Fruit fly (Drosophila melanogaster) whole organism, embryonic: ENCODE measurements around the gene CG3841.

ENCODE experiments used
- BtbVII ChIP-seq: fragments of 200-800 bp; sonication (Bioruptor generic); optimal IDR thresholded peaks from 3 replicates; lab custom pipeline; 2017; ENCODE audit warnings: missing biosample characterization, mild to moderate bottlenecking, missing genetic modification characterization
- CG10209 ChIP-seq: fragments of 200-800 bp; sonication (Bioruptor generic); optimal IDR thresholded peaks from 3 replicates; lab custom pipeline; 2017; ENCODE audit warnings: missing biosample characterization, mild to moderate bottlenecking, missing genetic modification characterization, missing genetic modification reagents
- CG1024 ChIP-seq: fragments of 200-800 bp; sonication (Bioruptor generic); IDR thresholded peaks from 2 replicates; pipeline ENCODE4 v1.3.6; 2022; ENCODE audit warnings: missing biosample characterization, missing genetic modification characterization
- CG10321 ChIP-seq: fragments of 200-800 bp; sonication (Bioruptor generic); IDR thresholded peaks from 2 replicates; pipeline ENCODE4 v1.3.6; 2022; ENCODE audit warnings: missing biosample characterization, missing genetic modification characterization
- CG11085 ChIP-seq: fragments of 200-800 bp; sonication (Bioruptor generic); IDR thresholded peaks from 2 replicates; pipeline ENCODE4 v1.3.6; 2022; ENCODE audit warnings: missing biosample characterization, missing genetic modification characterization
- CG11247 ChIP-seq: fragments of 200-800 bp; sonication (Bioruptor generic); IDR thresholded peaks from 2 replicates; pipeline ENCODE4 v1.3.6; 2022; ENCODE audit warnings: missing biosample characterization, missing genetic modification characterization
- CG11456 ChIP-seq: fragments of 200-800 bp; sonication (Bioruptor generic); IDR thresholded peaks from 3 replicates; pipeline ENCODE4 v1.3.6; 2022; ENCODE audit warnings: missing biosample characterization, missing genetic modification characterization
- CG12104 ChIP-seq: fragments of 200-800 bp; sonication (Bioruptor generic); optimal IDR thresholded peaks from 3 replicates; lab custom pipeline; 2016; ENCODE audit warnings: missing biosample characterization, missing genetic modification characterization
- CG17328 ChIP-seq: fragments of 200-800 bp; sonication (Bioruptor generic); IDR thresholded peaks from 2 replicates; pipeline ENCODE4 v1.3.6; 2022; ENCODE audit warnings: missing biosample characterization, missing genetic modification characterization
- CG4424 ChIP-seq: fragments of 200-800 bp; sonication (Bioruptor generic); optimal IDR thresholded peaks from 3 replicates; lab custom pipeline; 2016; ENCODE audit warnings: missing biosample characterization, missing genetic modification characterization
- CG4730 ChIP-seq: fragments of 200-800 bp; sonication (Bioruptor generic); IDR thresholded peaks from 2 replicates; pipeline ENCODE4 v1.3.6; 2022; ENCODE audit warnings: missing biosample characterization, missing genetic modification characterization
- CG6765 ChIP-seq: fragments of 200-800 bp; sonication (Bioruptor generic); optimal IDR thresholded peaks from 3 replicates; lab custom pipeline; 2017; ENCODE audit warnings: missing biosample characterization, mild to moderate bottlenecking, missing genetic modification characterization
- CG7271 ChIP-seq: fragments of 200-800 bp; sonication (Bioruptor generic); optimal IDR thresholded peaks from 2 replicates; lab custom pipeline; 2018; ENCODE audit warnings: missing biosample characterization, mild to moderate bottlenecking, missing genetic modification characterization, moderate library complexity
- CG8281 ChIP-seq: fragments of 200-800 bp; sonication (Bioruptor generic); optimal IDR thresholded peaks from 2 replicates; lab custom pipeline; 2018; ENCODE audit warnings: missing biosample characterization, mild to moderate bottlenecking, missing genetic modification characterization, moderate library complexity
- CG8290 ChIP-seq, 3 experiments: fragments of 200-800 bp; sonication (Bioruptor generic); optimal IDR thresholded peaks; 2 replicates each; lab custom pipeline; 2016 to 2019; ENCODE audit warnings: missing biosample characterization in 3 of 3, missing genetic modification characterization in 3 of 3, mild to moderate bottlenecking in 2 of 3, moderate library complexity in 1 of 3
- CG9727 ChIP-seq: fragments of 200-800 bp; sonication (Bioruptor generic); optimal IDR thresholded peaks from 3 replicates; lab custom pipeline; 2017; ENCODE audit warnings: missing biosample characterization, mild to moderate bottlenecking, missing genetic modification characterization
- Elba2 ChIP-seq: fragments of 200-800 bp; sonication (Bioruptor generic); optimal IDR thresholded peaks from 3 replicates; lab custom pipeline; 2016; ENCODE audit warnings: missing biosample characterization, missing genetic modification characterization
- Hr39 ChIP-seq: fragments of >200 bp; optimal IDR thresholded peaks from 2 replicates; lab custom pipeline; 2017
- Lpt ChIP-seq: fragments of >200 bp; optimal IDR thresholded peaks from 2 replicates; lab custom pipeline; 2018; ENCODE audit warnings: missing biosample characterization, missing genetic modification characterization
- Neu2 ChIP-seq: fragments of 200-800 bp; sonication (Bioruptor generic); optimal IDR thresholded peaks from 3 replicates; lab custom pipeline; 2016; ENCODE audit warnings: missing biosample characterization, missing genetic modification characterization, borderline replicate concordance
- Nf-YC ChIP-seq: fragments of 200-800 bp; optimal IDR thresholded peaks from 3 replicates; lab custom pipeline; 2019; ENCODE audit warnings: missing biosample characterization, mild to moderate bottlenecking, missing genetic modification characterization, moderate library complexity
- NfI ChIP-seq: fragments of 200-800 bp; sonication (Bioruptor generic); optimal IDR thresholded peaks from 3 replicates; lab custom pipeline; 2018; ENCODE audit warnings: missing biosample characterization, mild to moderate bottlenecking, missing genetic modification characterization, moderate library complexity
- Rx ChIP-seq: fragments of 200-800 bp; sonication (Bioruptor generic); IDR thresholded peaks from 2 replicates; pipeline ENCODE4 v1.3.6; 2022; ENCODE audit warnings: missing biosample characterization, missing genetic modification characterization
- Side ChIP-seq: fragments of 200-800 bp; sonication (Bioruptor generic); optimal IDR thresholded peaks from 2 replicates; lab custom pipeline; 2016; ENCODE audit warnings: missing biosample characterization, missing genetic modification characterization
- TFAM ChIP-seq: fragments of 200-800 bp; sonication (Bioruptor generic); optimal IDR thresholded peaks from 2 replicates; lab custom pipeline; 2017; ENCODE audit warnings: missing biosample characterization, missing genetic modification characterization, inconsistent platforms
- Taf1 ChIP-seq: fragments of 200-800 bp; sonication (Bioruptor generic); IDR thresholded peaks from 2 replicates; pipeline ENCODE4 v1.3.6; 2022; ENCODE audit warnings: missing biosample characterization, missing genetic modification characterization
- Usf ChIP-seq: fragments of 200-800 bp; sonication (Bioruptor generic); optimal IDR thresholded peaks from 2 replicates; lab custom pipeline; 2017; ENCODE audit warnings: missing genotype, missing biosample characterization, missing genetic modification characterization
- Xbp1 ChIP-seq: fragments of 200-800 bp; sonication (Bioruptor generic); optimal IDR thresholded peaks from 3 replicates; lab custom pipeline; 2016; ENCODE audit warnings: missing biosample characterization, mild to moderate bottlenecking, missing genetic modification characterization
- bowl ChIP-seq: fragments of 200-800 bp; sonication (Bioruptor generic); IDR thresholded peaks from 2 replicates; pipeline ENCODE4 v1.3.6; 2022; ENCODE audit warnings: missing biosample characterization, missing genetic modification characterization
- btn ChIP-seq: fragments of 200-800 bp; sonication (Bioruptor generic); optimal IDR thresholded peaks from 2 replicates; lab custom pipeline; 2016; ENCODE audit warnings: missing biosample characterization, missing genetic modification characterization
- chn ChIP-seq: fragments of 200-800 bp; sonication (Bioruptor generic); optimal IDR thresholded peaks from 2 replicates; lab custom pipeline; 2016; ENCODE audit warnings: missing biosample characterization, missing genetic modification characterization
- en ChIP-seq: fragments of 200-800 bp; sonication (Bioruptor generic); optimal IDR thresholded peaks from 2 replicates; lab custom pipeline; 2016; ENCODE audit warnings: missing biosample characterization, missing genetic modification characterization
- gcm2 ChIP-seq: fragments of 200-800 bp; sonication (Bioruptor generic); optimal IDR thresholded peaks from 2 replicates; lab custom pipeline; 2016; ENCODE audit warnings: missing biosample characterization, missing genetic modification characterization
- gem ChIP-seq: fragments of 200-800 bp; sonication (Bioruptor generic); optimal IDR thresholded peaks from 2 replicates; lab custom pipeline; 2019; ENCODE audit warnings: missing biosample characterization, mild to moderate bottlenecking, missing genetic modification characterization, moderate library complexity
- gsb ChIP-seq: fragments of 200-800 bp; sonication (Bioruptor generic); IDR thresholded peaks from 2 replicates; pipeline ENCODE4 v1.3.6; 2022; ENCODE audit warnings: missing biosample characterization, missing genetic modification characterization
- gt ChIP-seq: fragments of 200-800 bp; sonication (Bioruptor generic); IDR thresholded peaks from 2 replicates; pipeline ENCODE4 v1.3.6; 2022; ENCODE audit warnings: missing biosample characterization, missing genetic modification characterization
- kni ChIP-seq: fragments of 200-800 bp; sonication (Bioruptor generic); optimal IDR thresholded peaks from 3 replicates; lab custom pipeline; 2017; ENCODE audit warnings: mild to moderate bottlenecking, missing biosample characterization, missing genetic modification reagents, missing genetic modification characterization
- lmd ChIP-seq: fragments of 200-800 bp; sonication (Bioruptor generic); IDR thresholded peaks from 2 replicates; pipeline ENCODE4 v1.3.6; 2022; ENCODE audit warnings: missing biosample characterization, missing genetic modification characterization
- mam ChIP-seq: fragments of 200-800 bp; sonication (Bioruptor generic); optimal IDR thresholded peaks from 3 replicates; lab custom pipeline; 2016; ENCODE audit warnings: missing biosample characterization, missing genetic modification characterization
- nau ChIP-seq: fragments of 200-800 bp; sonication (Bioruptor generic); optimal IDR thresholded peaks from 3 replicates; lab custom pipeline; 2017; ENCODE audit warnings: missing biosample characterization, mild to moderate bottlenecking, missing genetic modification characterization, missing genetic modification reagents
- p53 ChIP-seq: fragments of 200-800 bp; sonication (Bioruptor generic); optimal IDR thresholded peaks from 2 replicates; lab custom pipeline; 2016; ENCODE audit warnings: missing biosample characterization, missing genetic modification characterization
- pho ChIP-seq: fragments of 200-800 bp; sonication (Bioruptor generic); optimal IDR thresholded peaks from 2 replicates; lab custom pipeline; 2016; ENCODE audit warnings: missing biosample characterization, missing genetic modification characterization
- rib ChIP-seq: fragments of 200-800 bp; sonication (Bioruptor generic); IDR thresholded peaks from 2 replicates; pipeline ENCODE4 v1.3.6; 2022; ENCODE audit warnings: missing biosample characterization, missing genetic modification characterization
- scrt ChIP-seq: fragments of 200-800 bp; sonication (Bioruptor generic); optimal IDR thresholded peaks from 2 replicates; lab custom pipeline; 2018; ENCODE audit warnings: missing biosample characterization, mild to moderate bottlenecking, missing genetic modification characterization, moderate library complexity
- trem ChIP-seq: fragments of 200-800 bp; optimal IDR thresholded peaks from 3 replicates; lab custom pipeline; 2019; ENCODE audit warnings: missing biosample characterization, mild to moderate bottlenecking, missing genetic modification characterization, moderate library complexity
- z ChIP-seq: fragments of 200-800 bp; sonication (Bioruptor generic); IDR thresholded peaks from 3 replicates; pipeline ENCODE4 v1.3.6; 2022; ENCODE audit warnings: missing biosample characterization, missing genetic modification characterization
- zen2 ChIP-seq: fragments of 200-800 bp; sonication (Bioruptor generic); IDR thresholded peaks from 3 replicates; pipeline ENCODE4 v1.3.6; 2022; ENCODE audit warnings: missing biosample characterization, missing genetic modification characterization; ENCODE audit not compliant: partially characterized antibody
- zf30C ChIP-seq: fragments of 200-800 bp; sonication (Bioruptor generic); optimal IDR thresholded peaks from 3 replicates; lab custom pipeline; 2018; ENCODE audit warnings: missing biosample characterization, mild to moderate bottlenecking, missing genetic modification characterization
- zfh1 ChIP-seq: fragments of 200-800 bp; sonication (Bioruptor generic); IDR thresholded peaks from 3 replicates; pipeline ENCODE4 v1.3.6; 2022; ENCODE audit warnings: missing biosample characterization, missing genetic modification characterization

CG3841 gene

DNA sequence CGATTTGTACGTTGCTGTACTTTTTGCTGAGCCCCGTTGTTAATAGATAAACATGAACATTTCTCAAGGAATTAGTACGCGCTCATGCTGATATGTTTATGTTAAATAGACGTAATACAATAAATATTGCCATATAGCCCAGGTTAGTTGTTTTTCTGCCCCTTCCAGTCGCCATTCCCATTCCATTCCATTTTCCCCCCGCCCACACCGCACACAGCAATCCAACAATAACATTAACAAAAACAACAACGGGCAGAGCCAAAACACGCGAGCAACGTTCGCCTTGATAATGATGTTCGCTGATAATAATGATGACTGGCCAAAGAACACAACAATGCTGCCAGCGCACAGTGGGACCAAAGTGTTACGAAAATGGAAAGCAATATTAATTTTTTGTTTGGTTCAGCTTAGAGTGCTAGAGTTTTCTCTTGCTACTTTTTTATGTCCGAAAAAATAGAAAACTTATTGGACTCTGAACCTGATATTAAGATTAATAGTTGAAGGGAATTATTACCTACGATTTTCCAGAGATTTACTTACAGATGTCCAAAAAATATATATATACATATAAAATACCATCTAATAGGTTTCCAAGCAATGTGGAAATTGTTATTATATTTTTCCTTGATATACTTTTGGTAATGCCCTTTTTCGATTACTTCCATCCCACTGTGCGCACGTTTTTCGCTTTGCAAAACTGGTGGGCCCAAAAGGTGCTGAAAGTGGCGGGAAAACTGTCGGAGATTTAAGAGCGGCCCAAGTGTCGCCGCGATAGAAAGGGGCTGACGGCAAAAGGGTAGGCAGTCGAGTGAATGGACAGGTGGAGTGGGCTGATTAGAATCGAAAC lies 19.5 kb upstream of the CG3841 start (continued):
- TF ChIP-seq CG8290 (GFP tag; optimal IDR thresholded peaks at IDR 0.05; lab: Kevin White, UChicago): peak; percentile 92
- TF ChIP-seq CG8290 (tag; optimal IDR thresholded peaks at IDR 0.05; lab: Kevin White, UChicago): peak; percentile 59 to 76
- TF ChIP-seq CG17328 (GFP tag; lab: Robert Waterston, UW): peak; percentile 88
- peak; percentile 58 for TF ChIP-seq btn (GFP tag; lab: Kevin White, UChicago)
- peak; percentile 84 for TF ChIP-seq CG11456 (GFP tag; lab: Robert Waterston, UW)
- TF ChIP-seq CG9727: peak; percentile 99
- TF ChIP-seq Lpt (GFP tag; lab: Kevin White, UChicago): no peak
- peak; percentile 91 for TF ChIP-seq trem (tag; lab: Kevin White, UChicago)
- peak; percentile 89 for TF ChIP-seq CG8281
- peak; percentile 98 for TF ChIP-seq BtbVII (GFP tag; lab: Kevin White, UChicago)
- peak; percentile 29 for TF ChIP-seq en
- TF ChIP-seq mam: peak; percentile 83
- TF ChIP-seq zfh1 (GFP tag; lab: Robert Waterston, UW): peak; percentile 89
- TF ChIP-seq Neu2: no peak
- peak; percentile 84 for TF ChIP-seq TFAM (GFP tag; lab: Kevin White, UChicago)
- TF ChIP-seq z: peak; percentile 49; the same call in 2 of the 3 replicates
- TF ChIP-seq CG10209 (GFP tag; lab: Kevin White, UChicago): peak; percentile 98
- peak; percentile 39 for TF ChIP-seq p53
- TF ChIP-seq CG12104 (GFP tag; lab: Kevin White, UChicago): peak; percentile 97
- no peak for TF ChIP-seq zen2 (GFP tag; lab: Robert Waterston, UW)
- TF ChIP-seq CG10321 (GFP tag; lab: Robert Waterston, UW): no peak; the same call in 1 of the 2 replicates
- TF ChIP-seq kni (GFP tag; lab: Kevin White, UChicago): peak; percentile 42
- peak; percentile 96 for TF ChIP-seq Xbp1 (GFP tag; lab: Kevin White, UChicago)
- peak; percentile 97 for TF ChIP-seq gcm2 (GFP tag; lab: Kevin White, UChicago)
- TF ChIP-seq Side: peak; percentile 79
- TF ChIP-seq rib: 0 out of 2 replicates have a peak, but pooled peaks have one; percentile 78
- TF ChIP-seq CG6765 (GFP tag; lab: Kevin White, UChicago): peak; percentile 96
- peak; percentile 95 for TF ChIP-seq nau (GFP tag; lab: Kevin White, UChicago)
- peak; percentile 38 for TF ChIP-seq gt (GFP tag; lab: Robert Waterston, UW)
- peak; percentile 82 for TF ChIP-seq CG11247 (GFP tag; lab: Robert Waterston, UW)
- TF ChIP-seq Usf (GFP tag; lab: Kevin White, UChicago): peak; percentile 94
- peak; percentile 91 for TF ChIP-seq gsb (GFP tag; lab: Robert Waterston, UW)
- peak; percentile 74 for TF ChIP-seq CG4730 (GFP tag; lab: Robert Waterston, UW)
- TF ChIP-seq CG4424 (GFP tag; lab: Kevin White, UChicago): peak; percentile 97
- TF ChIP-seq zf30C (GFP tag; lab: Kevin White, UChicago): no peak
- peak; percentile 72 for TF ChIP-seq Rx (GFP tag; lab: Robert Waterston, UW)
- peak; percentile 80 for TF ChIP-seq Elba2 (GFP tag; lab: Kevin White, UChicago)
- TF ChIP-seq CG11085: peak; percentile 78
- peak; percentile 98 for TF ChIP-seq gem (tag; lab: Kevin White, UChicago)
- TF ChIP-seq NfI (GFP tag; lab: Kevin White, UChicago): peak; percentile 96
- peak; percentile 93 for TF ChIP-seq lmd (GFP tag; lab: Robert Waterston, UW)
- TF ChIP-seq CG1024: peak; percentile 77
- TF ChIP-seq scrt (GFP tag; lab: Kevin White, UChicago): peak; percentile 92
- TF ChIP-seq Hr39 (lab: Kevin White, UChicago): no peak
- TF ChIP-seq CG7271: peak; percentile 56
- peak; percentile 82 for TF ChIP-seq Taf1 (GFP tag; lab: Robert Waterston, UW)
- TF ChIP-seq Nf-YC (tag; lab: Kevin White, UChicago): peak; percentile 90
- TF ChIP-seq chn (GFP tag; lab: Kevin White, UChicago): peak; percentile 80
- peak; percentile 81 for TF ChIP-seq pho
- peak; percentile 56; the same call in 1 of the 2 replicates for TF ChIP-seq bowl (GFP tag; lab: Robert Waterston, UW)
